Fruit fly (Drosophila melanogaster) S2 (cell line): ENCODE measurements around the gene CG6688.

Experiments used
- CG8478 ChIP-seq: fragments of >200 bp; optimal IDR thresholded peaks from 2 replicates; lab custom pipeline; 2018
- CTCF ChIP-seq, 2 experiments: fragments of >200 bp; optimal IDR thresholded peaks; 2 replicates each; lab custom pipeline; 2018

- TF ChIP-seq CG8478 (no peak), CTCF (optimal IDR thresholded peaks at IDR 0.05; lab: Kevin White, UChicago) (no peak)
Measured at dm6 chr3R:23004161-23004560, 8.1 kb upstream of the CG6688 start.
